Fruit fly (Drosophila melanogaster) whole organism, embryonic: ENCODE results near the gene Seipin.

Experiments used
- ATbp ChIP-seq: fragments of 200-800 bp; sonication (Bioruptor generic); optimal IDR thresholded peaks from 2 replicates; lab custom pipeline; 2017; ENCODE audit warnings: missing biosample characterization, mild to moderate bottlenecking, missing genetic modification characterization, missing genetic modification reagents
- Asciz ChIP-seq: fragments of 200-800 bp; sonication (Bioruptor generic); optimal IDR thresholded peaks from 2 replicates; lab custom pipeline; 2017; ENCODE audit warnings: missing biosample characterization, mild to moderate bottlenecking, missing genetic modification characterization, missing genetic modification reagents
- B-H2 ChIP-seq: fragments of 200-800 bp; sonication (Bioruptor generic); optimal IDR thresholded peaks from 2 replicates; lab custom pipeline; 2018; ENCODE audit warnings: missing biosample characterization, mild to moderate bottlenecking, missing genetic modification characterization
- CG10366 ChIP-seq: fragments of 200-800 bp; sonication (Bioruptor generic); IDR thresholded peaks from 2 replicates; pipeline ENCODE4 v1.3.6; 2022; ENCODE audit warnings: missing biosample characterization, missing genetic modification characterization
- CG10431 ChIP-seq: fragments of 200-800 bp; sonication (Bioruptor generic); optimal IDR thresholded peaks from 3 replicates; lab custom pipeline; 2018; ENCODE audit warnings: missing biosample characterization, mild to moderate bottlenecking, missing genetic modification characterization
- CG11093 ChIP-seq: fragments of 200-800 bp; sonication (Bioruptor generic); IDR thresholded peaks from 3 replicates; pipeline ENCODE4 v1.3.6; 2022; ENCODE audit warnings: missing biosample characterization, missing genetic modification characterization
- CG11398 ChIP-seq: fragments of 200-800 bp; sonication (Bioruptor generic); optimal IDR thresholded peaks from 2 replicates; lab custom pipeline; 2016; ENCODE audit warnings: missing biosample characterization, missing genetic modification characterization
- CG12659 ChIP-seq: fragments of 200-800 bp; sonication (Bioruptor generic); optimal IDR thresholded peaks from 3 replicates; lab custom pipeline; 2017; ENCODE audit warnings: mild to moderate bottlenecking, missing biosample characterization, missing genetic modification reagents, missing genetic modification characterization
- CG13894 ChIP-seq: fragments of 200-800 bp; sonication (Bioruptor generic); optimal IDR thresholded peaks from 3 replicates; lab custom pipeline; 2018; ENCODE audit warnings: missing biosample characterization, mild to moderate bottlenecking, missing genetic modification characterization, moderate library complexity
- CG14050 ChIP-seq: fragments of 200-800 bp; sonication (Bioruptor generic); IDR thresholded peaks from 3 replicates; pipeline ENCODE4 v1.3.6; 2022; ENCODE audit warnings: missing biosample characterization, missing genetic modification characterization
- CG15479 ChIP-seq: fragments of 200-800 bp; sonication (Bioruptor generic); optimal IDR thresholded peaks from 3 replicates; lab custom pipeline; 2019; ENCODE audit warnings: missing biosample characterization, mild to moderate bottlenecking, missing genetic modification characterization, moderate library complexity
- CG15601 ChIP-seq: fragments of 200-800 bp; sonication (Bioruptor generic); optimal IDR thresholded peaks from 3 replicates; lab custom pipeline; 2019; ENCODE audit warnings: missing biosample characterization, mild to moderate bottlenecking, missing genetic modification characterization, moderate library complexity
- CG15696 ChIP-seq: fragments of 200-800 bp; sonication (Bioruptor generic); optimal IDR thresholded peaks from 2 replicates; lab custom pipeline; 2019; ENCODE audit warnings: missing biosample characterization, mild to moderate bottlenecking, missing genetic modification characterization, moderate library complexity
- CG17568 ChIP-seq: fragments of 200-800 bp; sonication (Bioruptor generic); optimal IDR thresholded peaks from 2 replicates; lab custom pipeline; 2018; ENCODE audit warnings: missing biosample characterization, mild to moderate bottlenecking, missing genetic modification characterization, moderate library complexity
- CG17802 ChIP-seq: fragments of 200-800 bp; sonication (Bioruptor generic); optimal IDR thresholded peaks from 2 replicates; lab custom pipeline; 2018; ENCODE audit warnings: missing biosample characterization, mild to moderate bottlenecking, missing genetic modification characterization, moderate library complexity
- CG18262 ChIP-seq: fragments of 200-800 bp; optimal IDR thresholded peaks from 3 replicates; lab custom pipeline; 2019; ENCODE audit warnings: missing biosample characterization, mild to moderate bottlenecking, missing genetic modification characterization, moderate library complexity
- CG2202 ChIP-seq: fragments of 200-800 bp; sonication (Bioruptor generic); optimal IDR thresholded peaks from 2 replicates; lab custom pipeline; 2018; ENCODE audit warnings: missing biosample characterization, mild to moderate bottlenecking, missing genetic modification characterization
- CG31441 ChIP-seq: fragments of 200-800 bp; sonication (Bioruptor generic); IDR thresholded peaks from 2 replicates; pipeline ENCODE4 v1.3.6; 2022; ENCODE audit warnings: missing biosample characterization, missing genetic modification characterization
- CG3281 ChIP-seq: fragments of 200-800 bp; sonication (Bioruptor generic); optimal IDR thresholded peaks from 3 replicates; lab custom pipeline; 2017; ENCODE audit warnings: missing biosample characterization, mild to moderate bottlenecking, missing genetic modification characterization
- CG42726 ChIP-seq: fragments of 200-800 bp; sonication (Bioruptor generic); IDR thresholded peaks from 2 replicates; pipeline ENCODE4 v1.3.6; 2022; ENCODE audit warnings: missing biosample characterization, missing genetic modification characterization; ENCODE audit not compliant: partially characterized antibody
- CG5245 ChIP-seq: fragments of 200-800 bp; sonication (Bioruptor generic); optimal IDR thresholded peaks from 3 replicates; lab custom pipeline; 2016; ENCODE audit warnings: missing biosample characterization, missing genetic modification characterization
- CG6272 ChIP-seq: fragments of 200-800 bp; sonication (Bioruptor generic); IDR thresholded peaks from 2 replicates; pipeline ENCODE4 v1.3.6; 2022; ENCODE audit warnings: missing biosample characterization, missing genetic modification characterization
- CG6765 ChIP-seq: fragments of 200-800 bp; sonication (Bioruptor generic); optimal IDR thresholded peaks from 3 replicates; lab custom pipeline; 2017; ENCODE audit warnings: missing biosample characterization, mild to moderate bottlenecking, missing genetic modification characterization
- CG8478 ChIP-seq: fragments of >200 bp; optimal IDR thresholded peaks from 2 replicates; lab custom pipeline; 2018
- CG9932 ChIP-seq: fragments of 200-800 bp; sonication (Bioruptor generic); IDR thresholded peaks from 2 replicates; pipeline ENCODE4 v1.3.6; 2022; ENCODE audit warnings: missing biosample characterization, missing genetic modification characterization
- Ets65A ChIP-seq: fragments of 200-800 bp; sonication (Bioruptor generic); peaks from one replicate; lab custom pipeline; 2016; ENCODE audit warnings: missing biosample characterization, missing genetic modification characterization
- Gug ChIP-seq: fragments of 200-800 bp; sonication (Bioruptor generic); IDR thresholded peaks from 4 replicates; pipeline ENCODE4 v1.3.6; 2022; ENCODE audit warnings: missing biosample characterization, missing genetic modification characterization
- H2.0 ChIP-seq: fragments of 200-800 bp; sonication (Bioruptor generic); IDR thresholded peaks from 2 replicates; pipeline ENCODE4 v1.3.6; 2022; ENCODE audit warnings: missing biosample characterization, missing genetic modification characterization
- Hey ChIP-seq: fragments of 200-800 bp; sonication (Bioruptor generic); optimal IDR thresholded peaks from 3 replicates; lab custom pipeline; 2018; ENCODE audit warnings: missing biosample characterization, mild to moderate bottlenecking, missing genetic modification characterization
- NFAT ChIP-seq: fragments of 200-800 bp; sonication (Bioruptor generic); IDR thresholded peaks from 2 replicates; pipeline ENCODE4 v1.3.6; 2022; ENCODE audit warnings: missing biosample characterization, missing genetic modification characterization
- Pdp1 ChIP-seq, 2 experiments: fragments of 200-800 bp; sonication (Bioruptor generic); optimal IDR thresholded peaks; 3 replicates each; lab custom pipeline; 2016; ENCODE audit warnings: missing biosample characterization in 2 of 2, missing genetic modification characterization in 2 of 2, mild to moderate bottlenecking in 1 of 2, moderate library complexity in 1 of 2
- Ptx1 ChIP-seq: fragments of 200-800 bp; sonication (Bioruptor generic); IDR thresholded peaks from 2 replicates; pipeline ENCODE4 v1.3.6; 2022; ENCODE audit warnings: missing biosample characterization, missing genetic modification characterization
- al ChIP-seq: fragments of 200-800 bp; sonication (Bioruptor generic); IDR thresholded peaks from 2 replicates; pipeline ENCODE4 v1.3.6; 2022; ENCODE audit warnings: missing biosample characterization, missing genetic modification characterization
- ash1 ChIP-seq: fragments of 200-800 bp; sonication (Bioruptor generic); optimal IDR thresholded peaks from 2 replicates; lab custom pipeline; 2018; ENCODE audit warnings: missing biosample characterization, mild to moderate bottlenecking, missing genetic modification characterization
- chm ChIP-seq: fragments of 200-800 bp; sonication (Bioruptor generic); IDR thresholded peaks from 2 replicates; pipeline ENCODE4 v1.3.6; 2022; ENCODE audit warnings: missing biosample characterization, missing genetic modification characterization
- crol ChIP-seq: fragments of 200-800 bp; sonication (Bioruptor generic); IDR thresholded peaks from 2 replicates; pipeline ENCODE4 v1.3.6; 2022; ENCODE audit warnings: missing biosample characterization, missing genetic modification characterization
- dati ChIP-seq: fragments of 200-800 bp; sonication (Bioruptor generic); IDR thresholded peaks from 2 replicates; pipeline ENCODE4 v1.3.6; 2022; ENCODE audit warnings: missing biosample characterization, missing genetic modification characterization
- dmrt99B ChIP-seq: fragments of 200-800 bp; sonication (Bioruptor generic); optimal IDR thresholded peaks from 2 replicates; lab custom pipeline; 2018; ENCODE audit warnings: missing biosample characterization, mild to moderate bottlenecking, missing genetic modification characterization, moderate library complexity
- ems ChIP-seq: fragments of 200-800 bp; sonication (Bioruptor generic); optimal IDR thresholded peaks from 3 replicates; lab custom pipeline; 2016; ENCODE audit warnings: missing biosample characterization, missing genetic modification characterization
- hb ChIP-seq: fragments of 200-800 bp; sonication (Bioruptor generic); IDR thresholded peaks from 3 replicates; pipeline ENCODE4 v1.3.6; 2022; ENCODE audit warnings: missing biosample characterization, missing genetic modification characterization; ENCODE audit not compliant: partially characterized antibody
- jumu ChIP-seq: fragments of 200-800 bp; sonication (Bioruptor generic); optimal IDR thresholded peaks from 3 replicates; lab custom pipeline; 2016; ENCODE audit warnings: missing biosample characterization, missing genetic modification characterization
- kni ChIP-seq: fragments of 200-800 bp; sonication (Bioruptor generic); optimal IDR thresholded peaks from 3 replicates; lab custom pipeline; 2017; ENCODE audit warnings: mild to moderate bottlenecking, missing biosample characterization, missing genetic modification reagents, missing genetic modification characterization
- lab ChIP-seq: fragments of 200-800 bp; sonication (Bioruptor generic); optimal IDR thresholded peaks from 3 replicates; lab custom pipeline; 2017; ENCODE audit warnings: missing biosample characterization, missing genetic modification characterization, mild to moderate bottlenecking, moderate library complexity, missing genetic modification reagents
- lilli ChIP-seq: fragments of 200-800 bp; sonication (Bioruptor generic); optimal IDR thresholded peaks from 3 replicates; lab custom pipeline; 2016; ENCODE audit warnings: missing biosample characterization, missing genetic modification characterization
- maf-S ChIP-seq: fragments of 200-800 bp; sonication (Bioruptor generic); optimal IDR thresholded peaks from 2 replicates; lab custom pipeline; 2016; ENCODE audit warnings: missing biosample characterization, missing genetic modification characterization
- mam ChIP-seq: fragments of 200-800 bp; sonication (Bioruptor generic); optimal IDR thresholded peaks from 3 replicates; lab custom pipeline; 2016; ENCODE audit warnings: missing biosample characterization, missing genetic modification characterization
- pan ChIP-seq, 4 experiments: fragments of >200 bp in 3 of 4; fragments of 200-800 bp in 1 of 4; sonication (Bioruptor generic) in 1 of 4; optimal IDR thresholded peaks in 3 of 4; IDR thresholded peaks in 1 of 4; 2 replicates each; pipeline versions ENCODE4 v1.3.6 to Lab custom; 2017 to 2022; ENCODE audit warnings: missing biosample characterization in 2 of 4, missing genetic modification characterization in 2 of 4, mixed read lengths in 1 of 4
- tin ChIP-seq: fragments of 200-800 bp; sonication (Bioruptor generic); optimal IDR thresholded peaks from 3 replicates; lab custom pipeline; 2016; ENCODE audit warnings: missing biosample characterization, missing genetic modification characterization
- tll ChIP-seq, 2 experiments: fragments of 200-800 bp in 1 of 2; fragments of >200 bp in 1 of 2; sonication (Bioruptor generic) in 1 of 2; optimal IDR thresholded peaks; 2 replicates each; lab custom pipeline; 2017 to 2019; ENCODE audit warnings: missing biosample characterization in 2 of 2, missing genetic modification characterization in 2 of 2, mild to moderate bottlenecking in 1 of 2, moderate library complexity in 1 of 2
- tup ChIP-seq: fragments of 200-800 bp; sonication (Bioruptor generic); optimal IDR thresholded peaks from 2 replicates; lab custom pipeline; 2016; ENCODE audit warnings: missing biosample characterization, mild to moderate bottlenecking, missing genetic modification characterization, moderate library complexity

The Seipin gene

dm6 chrX:2635953-2636715 is 16.5 kb downstream of the Seipin start (continued):
- TF ChIP-seq mam (GFP tag; lab: Kevin White, UChicago): no peak
- TF ChIP-seq Ets65A (GFP tag; lab: Kevin White, UChicago): peak; percentile 24
- TF ChIP-seq CG11093 (GFP tag; lab: Robert Waterston, UW): no peak
- no peak for TF ChIP-seq Gug
- no peak for TF ChIP-seq Hey (tag; lab: Kevin White, UChicago)
- TF ChIP-seq H2.0: no peak
- no peak for TF ChIP-seq CG12659 (GFP tag; lab: Kevin White, UChicago)
- TF ChIP-seq hb (GFP tag; lab: Robert Waterston, UW): no peak
- TF ChIP-seq CG2202 (tag; lab: Kevin White, UChicago): no peak
- no peak for TF ChIP-seq CG17568
- TF ChIP-seq dati: no peak
- TF ChIP-seq CG6272 (GFP tag; lab: Robert Waterston, UW): no peak
- no peak for TF ChIP-seq B-H2 (GFP tag; lab: Kevin White, UChicago)
- TF ChIP-seq CG15479 (GFP tag; lab: Kevin White, UChicago): no peak
- no peak for TF ChIP-seq ems (GFP tag; lab: Kevin White, UChicago)
- TF ChIP-seq kni: no peak
- TF ChIP-seq tll (GFP tag; optimal IDR thresholded peaks at IDR 0.05; lab: Kevin White, UChicago): no peak
- no peak for TF ChIP-seq lab (GFP tag; lab: Kevin White, UChicago)
- TF ChIP-seq CG15696: no peak
- no peak for TF ChIP-seq ash1
- no peak for TF ChIP-seq dmrt99B (tag; lab: Kevin White, UChicago)
- TF ChIP-seq jumu: no peak
- TF ChIP-seq Ptx1 (GFP tag; lab: Robert Waterston, UW): 0 out of 2 replicates have a peak, but pooled peaks have one; percentile 10
- TF ChIP-seq ATbp (GFP tag; lab: Kevin White, UChicago): no peak
- TF ChIP-seq NFAT (GFP tag; lab: Robert Waterston, UW): no peak
- TF ChIP-seq CG11398: no peak
- TF ChIP-seq tin: no peak
- no peak for TF ChIP-seq CG13894 (tag; lab: Kevin White, UChicago)
- TF ChIP-seq CG5245: no peak
- TF ChIP-seq tup (GFP tag; lab: Kevin White, UChicago): no peak
- TF ChIP-seq chm (GFP tag; lab: Robert Waterston, UW): no peak
- no peak for TF ChIP-seq CG15601 (tag; lab: Kevin White, UChicago)
- no peak for TF ChIP-seq pan (optimal IDR thresholded peaks at IDR 0.05; lab: Kevin White, UChicago)
- TF ChIP-seq pan (GFP tag; optimal IDR thresholded peaks at IDR 0.05 in 1 of 2, IDR thresholded peaks at IDR 0.05 in 1 of 2): no peak
- TF ChIP-seq CG3281 (GFP tag; lab: Kevin White, UChicago): no peak
- TF ChIP-seq CG42726: no peak
- no peak for TF ChIP-seq maf-S (GFP tag; lab: Kevin White, UChicago)
- no peak for TF ChIP-seq CG9932 (GFP tag; lab: Robert Waterston, UW)
- no peak for TF ChIP-seq CG18262 (tag; lab: Kevin White, UChicago)
- no peak for TF ChIP-seq CG17802
- peak; percentile 69 for TF ChIP-seq crol (GFP tag; lab: Robert Waterston, UW)
- no peak for TF ChIP-seq CG31441 (GFP tag; lab: Robert Waterston, UW)
- TF ChIP-seq CG8478 (lab: Kevin White, UChicago): no peak
- TF ChIP-seq CG10431 (GFP tag; lab: Kevin White, UChicago): no peak
- no peak for TF ChIP-seq CG6765 (GFP tag; lab: Kevin White, UChicago)
- TF ChIP-seq CG10366 (GFP tag; lab: Robert Waterston, UW): no peak
- TF ChIP-seq al (GFP tag; lab: Robert Waterston, UW): no peak
- TF ChIP-seq CG14050 (GFP tag; lab: Robert Waterston, UW): no peak
- TF ChIP-seq Asciz (GFP tag; lab: Kevin White, UChicago): no peak
- TF ChIP-seq Pdp1 (GFP tag; optimal IDR thresholded peaks at IDR 0.05; lab: Kevin White, UChicago): no peak
- no peak for TF ChIP-seq lilli
